Worm (Caenorhabditis elegans) whole organism, young adult: ENCODE measurements around the gene srm-4.

ENCODE experiments used
- B0336.3 ChIP-seq: fragments of 200-800 bp; sonication (Bioruptor generic); IDR thresholded peaks from 2 replicates; pipeline ENCODE4 v1.3.6; 2022; ENCODE audit warnings: missing genetic modification characterization, missing compliant biosample characterization
- D2030.7 ChIP-seq: fragments of 200-800 bp; sonication (Bioruptor generic); IDR thresholded peaks from 2 replicates; pipeline ENCODE4 v1.3.6; 2022; ENCODE audit warnings: missing genetic modification reagents, missing genetic modification characterization, missing compliant biosample characterization
- F10E7.11 ChIP-seq: sonication (generic microtip); optimal IDR thresholded peaks from 2 replicates; lab custom pipeline; 2017; ENCODE audit warnings: mild to moderate bottlenecking, missing genetic modification characterization, moderate library complexity, missing compliant biosample characterization
- F22D6.2 ChIP-seq: sonication (generic microtip); optimal IDR thresholded peaks from 2 replicates; lab custom pipeline; 2016; ENCODE audit warnings: mild to moderate bottlenecking, missing genetic modification characterization, missing compliant biosample characterization
- F49E8.2 ChIP-seq: sonication (generic microtip); optimal IDR thresholded peaks from 3 replicates; lab custom pipeline; 2017; ENCODE audit warnings: missing genetic modification characterization, mild to moderate bottlenecking, missing compliant biosample characterization, antibody characterized with exemption, moderate library complexity; ENCODE audit not compliant: insufficient read depth
- F52B5.7 ChIP-seq: sonication (generic microtip); optimal IDR thresholded peaks from 2 replicates; lab custom pipeline; 2016; ENCODE audit warnings: mild to moderate bottlenecking, missing genetic modification characterization, missing compliant biosample characterization
- F57A8.1 ChIP-seq: fragments of 200-800 bp; sonication (Bioruptor generic); optimal IDR thresholded peaks from 2 replicates; lab custom pipeline; 2018; ENCODE audit warnings: mild to moderate bottlenecking, missing genetic modification characterization, moderate library complexity, missing compliant biosample characterization
- Y53F4B.3 ChIP-seq: fragments of 200-800 bp; sonication (Bioruptor generic); IDR thresholded peaks from 2 replicates; pipeline ENCODE4 v1.3.6; 2022; ENCODE audit warnings: missing genetic modification reagents, missing genetic modification characterization, missing compliant biosample characterization
- Y53G8AR.9 ChIP-seq: fragments of 200-800 bp; sonication (Bioruptor generic); conservative IDR thresholded peaks from 2 replicates; pipeline ENCODE4 v1.3.6; 2022; ENCODE audit warnings: missing genetic modification reagents, missing genetic modification characterization, missing compliant biosample characterization
- Y79H2A.3 ChIP-seq: fragments of 200-800 bp; sonication (Bioruptor generic); conservative IDR thresholded peaks from 2 replicates; pipeline ENCODE4 v1.3.6; 2022; ENCODE audit warnings: missing genetic modification reagents, missing genetic modification characterization, missing compliant biosample characterization
- akir-1 ChIP-seq: fragments of 200-800 bp; sonication (Bioruptor generic); optimal IDR thresholded peaks from 2 replicates; lab custom pipeline; 2018; ENCODE audit warnings: mild to moderate bottlenecking, missing genetic modification characterization, moderate library complexity, missing compliant biosample characterization
- aptf-2 ChIP-seq: fragments of 200-800 bp; sonication (Bioruptor generic); conservative IDR thresholded peaks from 2 replicates; pipeline ENCODE4 v1.3.6; 2022; ENCODE audit warnings: missing genetic modification reagents, missing genetic modification characterization, missing compliant biosample characterization
- attf-3 ChIP-seq: fragments of 200-800 bp; sonication (Bioruptor generic); conservative IDR thresholded peaks from 2 replicates; pipeline ENCODE4 v1.3.6; 2022; ENCODE audit warnings: missing genetic modification reagents, missing genetic modification characterization, missing compliant biosample characterization
- bed-1 ChIP-seq: fragments of 200-800 bp; sonication (Bioruptor generic); IDR thresholded peaks from 2 replicates; pipeline ENCODE4 v1.3.6; 2022; ENCODE audit warnings: missing genetic modification reagents, missing genetic modification characterization, missing compliant biosample characterization
- bed-2 ChIP-seq: fragments of 200-800 bp; sonication (Bioruptor generic); IDR thresholded peaks from 2 replicates; pipeline ENCODE4 v1.3.6; 2022; ENCODE audit warnings: missing genetic modification reagents, missing genetic modification characterization, missing compliant biosample characterization
- cebp-1 ChIP-seq, 2 experiments: fragments of 200-800 bp in 1 of 2; sonication (Bioruptor generic) in 1 of 2; sonication (generic microtip) in 1 of 2; IDR thresholded peaks in 1 of 2; optimal IDR thresholded peaks in 1 of 2; 2 replicates each; pipeline versions ENCODE4 v1.3.6 to Lab custom; 2017 to 2022; ENCODE audit warnings: missing compliant biosample characterization in 2 of 2, missing genetic modification characterization in 2 of 2, mild to moderate bottlenecking in 1 of 2, missing genetic modification reagents in 1 of 2, moderate library complexity in 1 of 2
- cebp-2 ChIP-seq: fragments of 200-800 bp; sonication (Bioruptor generic); IDR thresholded peaks from 2 replicates; pipeline ENCODE4 v1.3.6; 2022; ENCODE audit warnings: missing genetic modification characterization, missing compliant biosample characterization
- ceh-27 ChIP-seq: fragments of 200-800 bp; sonication (Bioruptor generic); optimal IDR thresholded peaks from 2 replicates; lab custom pipeline; 2018; ENCODE audit warnings: mild to moderate bottlenecking, missing genetic modification characterization, moderate library complexity, missing compliant biosample characterization
- ceh-40 ChIP-seq: fragments of 200-800 bp; sonication (Bioruptor generic); IDR thresholded peaks from 2 replicates; pipeline ENCODE4 v1.3.6; 2022; ENCODE audit warnings: missing genetic modification characterization, missing compliant biosample characterization
- die-1 ChIP-seq: sonication (generic microtip); optimal IDR thresholded peaks from 2 replicates; lab custom pipeline; 2016; ENCODE audit warnings: missing genotype, mild to moderate bottlenecking, missing genetic modification characterization, missing compliant biosample characterization
- dpl-1 ChIP-seq: fragments of 150-350 bp; optimal IDR thresholded peaks from 2 replicates; lab custom pipeline; 2014; ENCODE audit warnings: missing biosample characterization, missing genetic modification reagents, missing genetic modification characterization
- efl-1 ChIP-seq: fragments of 150-350 bp; optimal IDR thresholded peaks from 2 replicates; lab custom pipeline; 2014; ENCODE audit warnings: missing biosample characterization, missing genetic modification reagents, missing genetic modification characterization
- egl-44 ChIP-seq: fragments of 200-800 bp; sonication (Bioruptor generic); IDR thresholded peaks from 2 replicates; pipeline ENCODE4 v1.3.6; 2022; ENCODE audit warnings: missing genetic modification reagents, missing genetic modification characterization, missing compliant biosample characterization
- egrh-3 ChIP-seq: fragments of 200-800 bp; sonication (Bioruptor generic); IDR thresholded peaks from 2 replicates; pipeline ENCODE4 v1.3.6; 2022; ENCODE audit warnings: missing genetic modification reagents, missing genetic modification characterization, missing compliant biosample characterization
- ekl-4 ChIP-seq: fragments of 200-800 bp; sonication (Bioruptor generic); IDR thresholded peaks from 2 replicates; pipeline ENCODE4 v1.3.6; 2022; ENCODE audit warnings: missing genetic modification reagents, missing genetic modification characterization, missing compliant biosample characterization
- hsf-1 ChIP-seq: fragments of 200-800 bp; sonication (Bioruptor generic); IDR thresholded peaks from 2 replicates; pipeline ENCODE4 v1.3.6; 2022; ENCODE audit warnings: missing genetic modification reagents, missing genetic modification characterization, missing compliant biosample characterization
- let-607 ChIP-seq, 2 experiments: fragments of 200-800 bp in 1 of 2; sonication (Bioruptor generic) in 1 of 2; sonication (generic microtip) in 1 of 2; optimal IDR thresholded peaks; 2 replicates each; lab custom pipeline; 2016 to 2018; ENCODE audit warnings: mild to moderate bottlenecking in 2 of 2, missing compliant biosample characterization in 2 of 2, missing genetic modification characterization in 2 of 2, moderate library complexity in 2 of 2, missing genotype in 1 of 2
- lin-40 ChIP-seq: sonication (generic microtip); optimal IDR thresholded peaks from 2 replicates; lab custom pipeline; 2016; ENCODE audit warnings: missing genetic modification characterization, mild to moderate bottlenecking, missing compliant biosample characterization, missing genotype, missing genetic modification reagents
- madf-6 ChIP-seq: fragments of 200-800 bp; sonication (Bioruptor generic); IDR thresholded peaks from 2 replicates; pipeline ENCODE4 v1.3.6; 2022; ENCODE audit warnings: missing genetic modification reagents, missing genetic modification characterization, missing compliant biosample characterization
- mxl-1 ChIP-seq: sonication (generic microtip); optimal IDR thresholded peaks from 2 replicates; lab custom pipeline; 2016; ENCODE audit warnings: missing genetic modification characterization, missing compliant biosample characterization
- nfya-1 ChIP-seq: sonication (generic microtip); optimal IDR thresholded peaks from 2 replicates; lab custom pipeline; 2017; ENCODE audit warnings: antibody characterized with exemption, missing compliant biosample characterization, missing genetic modification characterization, borderline replicate concordance; ENCODE audit not compliant: insufficient read depth
- nfyb-1 ChIP-seq: fragments of 200-800 bp; sonication (Bioruptor generic); IDR thresholded peaks from 2 replicates; pipeline ENCODE4 v1.3.6; 2022; ENCODE audit warnings: missing genetic modification reagents, missing genetic modification characterization, missing compliant biosample characterization
- pha-4 ChIP-seq: fragments of 150-350 bp; sonication (generic microtip); optimal IDR thresholded peaks from 2 replicates; lab custom pipeline; 2014; ENCODE audit warnings: missing biosample characterization, missing genetic modification reagents, missing genetic modification characterization
- repo-1 ChIP-seq: sonication (generic microtip); optimal IDR thresholded peaks from 2 replicates; lab custom pipeline; 2017; ENCODE audit warnings: mild to moderate bottlenecking, missing genetic modification characterization, missing compliant biosample characterization
- rpc-1 ChIP-seq, 2 experiments: fragments of 150-350 bp in 1 of 2; sonication (generic microtip) in 1 of 2; optimal IDR thresholded peaks; 2 replicates each; lab custom pipeline; 2014 to 2018; ENCODE audit warnings: missing biosample characterization in 1 of 2, missing genetic modification characterization in 1 of 2, missing genetic modification reagents in 1 of 2, missing genotype in 1 of 2
- sdz-38 ChIP-seq: sonication (generic microtip); optimal IDR thresholded peaks from 2 replicates; lab custom pipeline; 2016; ENCODE audit warnings: missing genotype, missing genetic modification characterization, missing compliant biosample characterization
- sea-2 ChIP-seq: fragments of 200-800 bp; sonication (Bioruptor generic); IDR thresholded peaks from 2 replicates; pipeline ENCODE4 v1.3.6; 2022; ENCODE audit warnings: missing genetic modification characterization, missing compliant biosample characterization
- snpc-1.1 ChIP-seq: sonication (generic microtip); optimal IDR thresholded peaks from 2 replicates; lab custom pipeline; 2017; ENCODE audit warnings: missing genetic modification characterization, mild to moderate bottlenecking, missing compliant biosample characterization, antibody characterized with exemption, moderate library complexity, missing genotype, missing genetic modification reagents; ENCODE audit not compliant: insufficient read depth
- sptf-2 ChIP-seq: fragments of 200-800 bp; sonication (Bioruptor generic); optimal IDR thresholded peaks from 2 replicates; lab custom pipeline; 2018; ENCODE audit warnings: mild to moderate bottlenecking, missing genetic modification characterization, missing compliant biosample characterization
- tbx-9 ChIP-seq: sonication (generic microtip); optimal IDR thresholded peaks from 2 replicates; lab custom pipeline; 2016; ENCODE audit warnings: borderline replicate concordance, missing genetic modification characterization, inconsistent platforms, missing compliant biosample characterization
- unc-62 ChIP-seq: fragments of 150-350 bp; optimal IDR thresholded peaks from 2 replicates; lab custom pipeline; 2014; ENCODE audit warnings: missing biosample characterization, missing genetic modification reagents, missing genetic modification characterization
- zfh-2 ChIP-seq: fragments of 200-800 bp; sonication (Bioruptor generic); conservative IDR thresholded peaks from 2 replicates; pipeline ENCODE4 v1.3.6; 2022; ENCODE audit warnings: missing genetic modification reagents, missing genetic modification characterization, missing compliant biosample characterization
- ztf-22 ChIP-seq: fragments of 200-800 bp; sonication (Bioruptor generic); optimal IDR thresholded peaks from 2 replicates; lab custom pipeline; 2018; ENCODE audit warnings: mild to moderate bottlenecking, missing genetic modification characterization, moderate library complexity, missing compliant biosample characterization
- ztf-25 ChIP-seq: fragments of 200-800 bp; sonication (Bioruptor generic); IDR thresholded peaks from 2 replicates; pipeline ENCODE4 v1.3.6; 2022; ENCODE audit warnings: missing genetic modification reagents, missing genetic modification characterization, missing compliant biosample characterization
- ztf-26 ChIP-seq: sonication (generic microtip); optimal IDR thresholded peaks from 2 replicates; lab custom pipeline; 2017; ENCODE audit warnings: missing genetic modification characterization, missing compliant biosample characterization
- ztf-6 ChIP-seq: fragments of 200-800 bp; sonication (Bioruptor generic); IDR thresholded peaks from 2 replicates; pipeline ENCODE4 v1.3.6; 2022; ENCODE audit warnings: missing genetic modification reagents, missing genetic modification characterization, missing compliant biosample characterization

The srm-4 gene

ce11 chrV:14355738-14356368 is 22.6 kb downstream of the srm-4 start, which contains the start of gene cyn-1 (continued):
- no peak for TF ChIP-seq Y53F4B.3 (GFP tag; lab: Robert Waterston, UW)
- TF ChIP-seq dpl-1 (GFP tag; lab: Kevin White, UChicago) = peak; percentile 75
- TF ChIP-seq hsf-1 (GFP tag; lab: Robert Waterston, UW) = 0 out of 2 replicates have a peak, but pooled peaks have one; percentile 9
- TF ChIP-seq pha-4 (tag; lab: Kevin White, UChicago) = no peak
- peak; percentile 82 for TF ChIP-seq B0336.3 (GFP tag; lab: Robert Waterston, UW)
- TF ChIP-seq bed-1 (GFP tag; lab: Robert Waterston, UW) = no peak
- TF ChIP-seq lin-40 (tag; lab: Kevin White, UChicago) = peak; percentile 81
- TF ChIP-seq egl-44 (GFP tag; lab: Robert Waterston, UW) = no peak
- no peak for TF ChIP-seq egrh-3
- TF ChIP-seq akir-1 (GFP tag; lab: Kevin White, UChicago) = no peak
- TF ChIP-seq cebp-1 (GFP tag; IDR thresholded peaks at IDR 0.05; lab: Robert Waterston, UW) = no peak
- TF ChIP-seq cebp-1 (tag; optimal IDR thresholded peaks at IDR 0.05; lab: Kevin White, UChicago) = peak; percentile 72
- no peak for TF ChIP-seq bed-2 (GFP tag; lab: Robert Waterston, UW)
- no peak for TF ChIP-seq sea-2 (GFP tag; lab: Robert Waterston, UW)
- peak; percentile 81 for TF ChIP-seq efl-1 (GFP tag; lab: Kevin White, UChicago)
- TF ChIP-seq die-1 = no peak
- peak; percentile 66 for TF ChIP-seq madf-6 (GFP tag; lab: Robert Waterston, UW)
- TF ChIP-seq unc-62 (GFP tag; lab: Kevin White, UChicago) = no peak
- TF ChIP-seq ztf-6 (GFP tag; lab: Robert Waterston, UW) = no peak
- no peak for TF ChIP-seq sdz-38 (tag; lab: Kevin White, UChicago)
- TF ChIP-seq ceh-27 (GFP tag; lab: Kevin White, UChicago) = no peak
- 0 out of 2 replicates have a peak, but pooled peaks have one; percentile 23 for TF ChIP-seq Y79H2A.3 (GFP tag; lab: Robert Waterston, UW)
- no peak for TF ChIP-seq cebp-2
- peak; percentile 91 for TF ChIP-seq Y53G8AR.9 (GFP tag; lab: Robert Waterston, UW)
- no peak for TF ChIP-seq ztf-22
- no peak for TF ChIP-seq zfh-2 (GFP tag; lab: Robert Waterston, UW)
- no peak for TF ChIP-seq ztf-25
- no peak for TF ChIP-seq tbx-9 (tag; lab: Kevin White, UChicago)
- peak in 1 of 2 experiments; percentile 44 for TF ChIP-seq let-607 (tag; optimal IDR thresholded peaks at IDR 0.05; lab: Kevin White, UChicago)
- TF ChIP-seq ekl-4 (GFP tag; lab: Robert Waterston, UW) = peak; percentile 44; the same call in 1 of the 2 replicates
- no peak for TF ChIP-seq F52B5.7
- TF ChIP-seq attf-3 (GFP tag; lab: Robert Waterston, UW) = peak; percentile 58; the same call in 1 of the 2 replicates
- TF ChIP-seq snpc-1.1 (tag; lab: Kevin White, UChicago) = peak; percentile 43
- TF ChIP-seq ztf-26 = peak; percentile 42
- TF ChIP-seq nfya-1 = no peak
- TF ChIP-seq F57A8.1 = no peak
- TF ChIP-seq D2030.7 (GFP tag; lab: Robert Waterston, UW) = peak; percentile 54; the same call in 1 of the 2 replicates
- TF ChIP-seq sptf-2 (GFP tag; lab: Kevin White, UChicago) = no peak
- TF ChIP-seq mxl-1 (tag; lab: Kevin White, UChicago) = no peak
- TF ChIP-seq rpc-1 (optimal IDR thresholded peaks at IDR 0.05; lab: Kevin White, UChicago) = no peak
- no peak for TF ChIP-seq rpc-1 (tag; optimal IDR thresholded peaks at IDR 0.05; lab: Kevin White, UChicago)
- no peak for TF ChIP-seq repo-1 (tag; lab: Kevin White, UChicago)
- TF ChIP-seq F22D6.2 (tag; lab: Kevin White, UChicago) = peak; percentile 15
- TF ChIP-seq ceh-40 (GFP tag; lab: Robert Waterston, UW) = no peak
- no peak for TF ChIP-seq F10E7.11 (tag; lab: Kevin White, UChicago)
- no peak for TF ChIP-seq F49E8.2 (tag; lab: Kevin White, UChicago)
- TF ChIP-seq aptf-2 (GFP tag; lab: Robert Waterston, UW) = no peak
- TF ChIP-seq nfyb-1 = peak; percentile 70
